Fruit fly (Drosophila melanogaster) whole organism: Measurements from ENCODE around the gene HDAC4.

Experiments used
- CG8478 ChIP-seq: fragments of >200 bp; optimal IDR thresholded peaks from 2 replicates; lab custom pipeline; 2018; ENCODE audit warnings: inconsistent platforms
- Dll ChIP-seq: fragments of >200 bp; optimal IDR thresholded peaks from 2 replicates; lab custom pipeline; 2017
- EcR ChIP-seq, 2 experiments: fragments of >200 bp; optimal IDR thresholded peaks; 2 replicates each; lab custom pipeline; 2017; ENCODE audit warnings: missing biosample characterization in 2 of 2, missing genetic modification characterization in 2 of 2, missing genetic modification reagents in 2 of 2
- pan ChIP-seq: fragments of >200 bp; optimal IDR thresholded peaks from 2 replicates; lab custom pipeline; 2017
- psq ChIP-seq: fragments of >200 bp; optimal IDR thresholded peaks from 2 replicates; lab custom pipeline; 2017
- usp ChIP-seq: fragments of >200 bp; optimal IDR thresholded peaks from 2 replicates; lab custom pipeline; 2017; ENCODE audit warnings: missing biosample characterization, missing genetic modification characterization, mixed read lengths

The HDAC4 gene

DNA sequence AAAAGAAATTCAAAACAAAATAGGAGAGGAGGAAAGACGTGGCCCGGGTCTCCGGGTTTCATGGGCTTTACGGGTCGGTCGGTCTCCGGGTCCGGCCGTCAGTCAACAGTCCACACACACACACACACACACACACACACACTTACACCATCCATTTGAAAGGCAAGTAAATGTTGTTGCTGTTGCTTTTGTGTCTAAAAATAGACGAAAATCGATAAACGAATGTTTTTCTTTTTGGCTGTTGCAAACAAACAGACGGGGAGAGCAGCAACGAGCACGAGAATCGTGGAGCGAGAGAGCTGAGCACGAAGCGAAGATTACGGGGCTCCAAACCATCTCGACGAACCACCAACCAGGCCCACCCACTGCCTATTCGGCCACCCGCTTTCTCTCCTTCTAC is 5.2 kb downstream of the HDAC4 start:
- no peak for TF ChIP-seq usp (GFP tag; lab: Kevin White, UChicago)
- TF ChIP-seq Dll (lab: Kevin White, UChicago) = no peak
- TF ChIP-seq CG8478 = no peak
- TF ChIP-seq EcR (GFP tag; optimal IDR thresholded peaks at IDR 0.05; lab: Kevin White, UChicago) = no peak
- TF ChIP-seq psq (lab: Kevin White, UChicago) = no peak
- no peak for TF ChIP-seq pan (lab: Kevin White, UChicago)

DNA sequence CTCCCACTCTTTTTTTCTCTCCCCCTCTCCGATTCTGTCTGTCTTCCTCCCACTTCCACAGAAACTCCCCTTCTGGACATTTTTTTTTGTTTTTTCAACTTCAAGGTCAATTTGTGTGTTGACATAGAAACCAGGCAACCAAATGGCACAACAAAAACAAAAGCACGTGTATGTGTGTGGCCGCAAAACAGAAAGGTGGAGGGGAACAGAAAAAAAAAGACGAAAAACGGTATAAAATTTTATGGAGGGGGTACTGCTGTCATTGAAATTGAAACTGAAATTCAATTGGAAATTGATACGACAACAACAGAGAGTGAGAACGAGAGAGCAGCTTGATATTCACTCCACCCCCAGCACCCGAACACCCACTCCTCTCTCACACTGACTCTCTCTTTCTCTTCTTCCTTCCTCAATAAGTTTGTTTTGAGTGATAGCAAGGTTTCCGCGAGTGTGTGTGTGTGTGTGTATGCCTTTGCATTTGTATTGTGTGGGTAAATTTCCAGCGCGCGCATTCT is 6.9 kb downstream of the HDAC4 start:
- TF ChIP-seq CG8478 (no peak), usp (GFP tag; lab: Kevin White, UChicago) (no peak), psq (lab: Kevin White, UChicago) (no peak), pan (lab: Kevin White, UChicago) (no peak), EcR (GFP tag; optimal IDR thresholded peaks at IDR 0.05; lab: Kevin White, UChicago) (no peak), Dll (lab: Kevin White, UChicago) (no peak)

DNA sequence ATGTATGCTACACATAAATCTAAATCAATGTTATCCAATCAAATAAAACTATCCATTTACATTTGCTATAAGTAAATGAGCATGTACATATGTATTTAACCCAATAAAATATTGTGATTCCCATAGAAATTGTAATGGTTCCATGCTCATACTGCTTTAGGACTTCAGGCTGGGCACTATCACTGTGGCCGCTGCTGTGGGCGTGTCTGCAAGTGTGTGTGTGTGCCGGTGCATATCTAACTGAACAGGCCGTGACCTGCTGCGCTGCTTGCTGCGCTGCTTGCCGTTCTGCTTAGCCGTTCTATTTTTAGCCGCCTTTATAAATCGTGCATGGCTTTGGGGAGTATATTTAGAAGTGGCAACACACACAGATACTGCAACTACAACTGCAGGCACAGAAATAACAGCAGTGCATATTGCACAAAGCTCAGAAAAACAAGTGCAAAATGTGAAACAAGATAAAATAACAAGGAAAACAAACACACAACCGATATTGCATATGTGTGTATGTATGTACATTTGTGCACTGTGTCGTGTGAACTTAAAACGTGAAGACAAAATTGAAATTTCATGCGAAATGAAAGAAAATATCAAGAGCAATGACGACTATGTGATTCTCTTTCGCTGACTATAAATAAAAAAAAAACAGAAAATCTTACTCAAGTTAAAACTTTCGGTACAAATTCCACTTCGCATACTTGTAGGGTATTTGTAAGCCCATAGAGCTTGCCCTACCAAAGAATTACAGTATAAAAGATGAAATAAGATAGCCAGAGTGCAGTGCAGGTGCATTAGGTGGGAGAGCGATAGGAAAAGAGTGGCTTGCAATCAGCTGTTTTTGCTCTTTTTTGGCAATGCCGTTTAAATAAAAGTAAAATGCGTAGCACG is 7.6 kb downstream of the HDAC4 start:
- TF ChIP-seq EcR (GFP tag; optimal IDR thresholded peaks at IDR 0.05; lab: Kevin White, UChicago) = no peak

dm6 chrX:13277148-13277547 is 8.3 kb downstream of the HDAC4 start:
- TF ChIP-seq EcR (GFP tag; optimal IDR thresholded peaks at IDR 0.05; lab: Kevin White, UChicago) (no peak), CG8478 (no peak), psq (lab: Kevin White, UChicago) (no peak), usp (GFP tag; lab: Kevin White, UChicago) (no peak), Dll (lab: Kevin White, UChicago) (no peak), pan (lab: Kevin White, UChicago) (no peak)

dm6 chrX:13276713-13277112 is 8.7 kb downstream of the HDAC4 start:
- TF ChIP-seq usp (GFP tag; lab: Kevin White, UChicago) (no peak), Dll (lab: Kevin White, UChicago) (no peak), CG8478 (no peak), psq (lab: Kevin White, UChicago) (no peak), EcR (GFP tag; optimal IDR thresholded peaks at IDR 0.05; lab: Kevin White, UChicago) (no peak), pan (lab: Kevin White, UChicago) (no peak)

DNA sequence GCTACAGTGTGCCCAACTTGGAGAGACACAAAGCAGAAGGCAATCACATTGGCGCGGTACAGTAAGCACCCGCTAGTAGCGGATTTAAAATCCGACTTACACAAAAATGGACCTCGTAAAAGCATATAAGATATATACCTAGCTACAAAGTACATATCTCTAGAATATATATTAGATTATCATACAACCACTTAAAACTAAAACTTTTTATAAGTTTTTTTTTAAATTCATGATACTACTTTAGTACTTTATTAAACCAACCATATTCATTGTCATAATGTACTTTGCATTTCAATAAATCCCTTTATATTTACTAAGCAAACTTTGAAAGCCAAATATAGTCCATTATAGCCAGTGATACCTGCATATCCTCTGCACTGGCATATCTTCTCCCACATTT is 10.3 kb downstream of the HDAC4 start:
- TF ChIP-seq Dll (lab: Kevin White, UChicago) = no peak

DNA sequence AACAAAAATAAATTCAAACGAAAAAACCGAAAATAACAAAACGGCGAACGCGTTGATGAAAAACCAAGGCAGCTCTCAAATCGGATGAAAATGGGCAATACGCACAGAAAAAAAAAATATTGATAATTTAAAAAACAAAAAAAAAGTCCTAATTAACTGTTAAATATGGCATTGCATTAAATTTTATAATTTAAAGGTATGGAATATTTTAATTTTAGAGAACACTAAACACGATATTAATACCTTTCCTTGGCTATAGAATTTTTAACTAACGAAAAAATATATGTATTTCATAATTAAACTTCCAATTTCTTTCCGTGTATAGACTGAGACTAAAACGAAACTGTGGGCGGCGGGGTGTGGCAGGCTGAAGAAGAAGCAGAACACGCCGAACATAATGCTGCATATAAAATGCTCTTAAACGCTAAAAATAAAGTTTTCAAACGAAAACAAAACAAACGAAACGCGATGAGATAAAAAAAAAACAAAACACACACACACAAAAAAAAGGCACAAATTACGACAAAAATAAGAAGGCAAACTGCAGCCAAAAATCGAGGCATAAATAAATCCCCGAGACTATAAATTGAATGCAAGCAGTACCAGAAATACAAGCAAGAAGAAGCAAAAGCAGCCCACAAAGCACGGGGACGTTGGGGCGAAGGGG is 10.9 kb downstream of the HDAC4 start:
- no peak for TF ChIP-seq psq (lab: Kevin White, UChicago)
- no peak for TF ChIP-seq Dll (lab: Kevin White, UChicago)
- no peak for TF ChIP-seq usp (GFP tag; lab: Kevin White, UChicago)
- TF ChIP-seq pan (lab: Kevin White, UChicago) = no peak
- TF ChIP-seq EcR (GFP tag; optimal IDR thresholded peaks at IDR 0.05; lab: Kevin White, UChicago) = no peak
- no peak for TF ChIP-seq CG8478

- TF ChIP-seq CG8478 = no peak
- TF ChIP-seq psq (lab: Kevin White, UChicago) = no peak
- no peak for TF ChIP-seq Dll (lab: Kevin White, UChicago)
- no peak for TF ChIP-seq usp (GFP tag; lab: Kevin White, UChicago)
- TF ChIP-seq EcR (GFP tag; optimal IDR thresholded peaks at IDR 0.05; lab: Kevin White, UChicago) = no peak
- TF ChIP-seq pan (lab: Kevin White, UChicago) = no peak
Measured at dm6 chrX:13273417-13273816, 12.0 kb downstream of the HDAC4 start.

dm6 chrX:13272676-13273233 is 12.7 kb downstream of the HDAC4 start:
- TF ChIP-seq pan (lab: Kevin White, UChicago) = no peak
- TF ChIP-seq psq (lab: Kevin White, UChicago) = no peak
- TF ChIP-seq EcR (GFP tag; optimal IDR thresholded peaks at IDR 0.05; lab: Kevin White, UChicago) = no peak
- no peak for TF ChIP-seq usp (GFP tag; lab: Kevin White, UChicago)
- no peak for TF ChIP-seq Dll (lab: Kevin White, UChicago)
- TF ChIP-seq CG8478 = no peak

dm6 chrX:13258757-13259067 is 26.7 kb downstream of the HDAC4 start, which contains the start of gene comt:
Gene comt, plus strand, starts transcription at chrX:13259021.
- TF ChIP-seq pan (lab: Kevin White, UChicago) (no peak), CG8478 (no peak), usp (GFP tag; lab: Kevin White, UChicago) (no peak), psq (lab: Kevin White, UChicago) (no peak), Dll (lab: Kevin White, UChicago) (no peak), EcR (GFP tag; optimal IDR thresholded peaks at IDR 0.05; lab: Kevin White, UChicago) (no peak)

dm6 chrX:13258048-13258756 is 27.2 kb downstream of the HDAC4 start, which contains the start of the genes mew and CG15742:
Gene mew, minus strand, starts transcription at chrX:13258490.
Gene CG15742, minus strand, starts transcription at chrX:13258495.
- TF ChIP-seq psq (lab: Kevin White, UChicago) (no peak), Dll (lab: Kevin White, UChicago) (no peak), usp (GFP tag; lab: Kevin White, UChicago) (no peak), pan (lab: Kevin White, UChicago) (no peak), CG8478 (no peak), EcR (GFP tag; optimal IDR thresholded peaks at IDR 0.05; lab: Kevin White, UChicago) (no peak)
